Worm (Caenorhabditis elegans): Measurements from ENCODE around the gene pgap-3.
A peak's percentile ranks its signal among the peaks of the same experiment; 100 is the strongest.
"Not testable (repeated sequence)": the region's sequence is repeated elsewhere in the genome, so short reads cannot be mapped to it uniquely, and the experiment has no call there.

Gene pgap-3

ce11 chrV:6071551-6071950 is 23.8 kb upstream of the pgap-3 start:
- TF ChIP-seq madf-8 (GFP tag; conservative IDR thresholded peaks at IDR 0.05) = peak; percentile 41
- TF ChIP-seq D2030.7 (GFP tag; IDR thresholded peaks at IDR 0.05) = peak; percentile 21; the same call in 1 of the 2 replicates
- TF ChIP-seq egrh-3 (GFP tag; IDR thresholded peaks at IDR 0.05) = peak; percentile 87; the same call in 1 of the 2 replicates
- peak; percentile 73 for TF ChIP-seq F33H1.4 (GFP tag; IDR thresholded peaks at IDR 0.05)

DNA sequence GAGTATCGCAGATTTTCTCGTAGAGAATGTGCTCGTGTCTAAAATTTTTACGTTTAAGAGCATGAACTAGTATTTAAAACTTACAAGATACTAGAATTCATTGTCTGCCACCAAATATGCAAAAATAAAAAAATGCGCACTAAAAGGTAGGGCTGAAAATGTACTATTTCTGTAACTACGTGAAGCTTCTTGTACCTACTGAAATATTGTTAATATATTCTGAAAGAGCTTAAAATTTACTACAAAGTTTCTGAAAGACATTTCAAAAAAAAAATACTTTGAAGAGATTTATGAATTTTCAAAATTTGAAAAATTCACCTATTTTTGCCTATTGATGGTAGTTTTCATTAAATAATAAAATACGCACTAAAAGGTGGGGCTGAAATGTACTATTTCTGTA is 22.2 kb upstream of the pgap-3 start, which contains the start of gene fbxa-214:
Gene fbxa-214 (minus strand): TSS at position 101 of the 400 bp plus-strand sequence.
- not testable (repeated sequence) for TF ChIP-seq rec-8 (tag; optimal IDR thresholded peaks at IDR 0.05); ceh-91 (GFP tag; IDR thresholded peaks at IDR 0.05); F10E7.11 (tag; optimal IDR thresholded peaks at IDR 0.05)

DNA sequence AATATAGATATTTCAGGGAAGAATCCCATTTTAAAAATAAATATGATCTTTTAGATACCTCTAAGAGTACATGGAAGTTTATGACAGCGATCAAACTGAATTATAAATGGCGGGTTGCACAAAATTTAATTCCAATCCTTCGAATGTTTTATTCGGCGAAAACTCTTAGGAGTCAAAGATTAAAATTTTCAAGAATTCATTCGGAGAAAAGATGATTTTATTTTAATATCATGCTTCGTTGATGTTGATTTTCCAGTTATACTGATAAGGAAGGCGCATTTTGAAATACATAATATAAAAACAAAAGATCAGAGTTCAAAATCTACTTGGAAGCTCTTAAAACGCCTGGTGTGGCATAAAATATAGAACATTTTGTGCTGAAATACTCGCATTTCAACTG is 19.4 kb upstream of the pgap-3 start, which contains the start of gene srh-10:
Gene srh-10 (minus strand): TSS at position 29 of the 400 bp plus-strand sequence.
- TF ChIP-seq B0261.1 (tag; optimal IDR thresholded peaks at IDR 0.05) = no peak

ce11 chrV:6063330-6063729 is 15.6 kb upstream of the pgap-3 start, which contains the start of gene Y38A10A.2:
TSS of gene Y38A10A.2 (minus strand) at chrV:6063430.
- no peak for TF ChIP-seq F22D6.2 (tag; optimal IDR thresholded peaks at IDR 0.05)
- TF ChIP-seq cebp-1 (GFP tag; IDR thresholded peaks at IDR 0.05) = no peak
- no peak for TF ChIP-seq cebp-1 (tag; optimal IDR thresholded peaks at IDR 0.05)
- TF ChIP-seq mxl-1 (tag; optimal IDR thresholded peaks at IDR 0.05) = no peak
- TF ChIP-seq ceh-79 (tag; optimal IDR thresholded peaks at IDR 0.05) = no peak
- TF ChIP-seq F49E8.2 (tag; optimal IDR thresholded peaks at IDR 0.05; ENCODE audit: insufficient read depth) = no peak
- TF ChIP-seq dpff-1 (tag; optimal IDR thresholded peaks at IDR 0.05) = no peak
- TF ChIP-seq hlh-12 (tag; optimal IDR thresholded peaks at IDR 0.05) = no peak
- TF ChIP-seq attf-5 (GFP tag; optimal IDR thresholded peaks at IDR 0.05) = no peak
- TF ChIP-seq nhr-120 (GFP tag; IDR thresholded peaks at IDR 0.05) = no peak
- TF ChIP-seq madf-3 (GFP tag; IDR thresholded peaks at IDR 0.05) = no peak
- TF ChIP-seq bed-1 (GFP tag; IDR thresholded peaks at IDR 0.05) = no peak
- no peak for TF ChIP-seq pha-4 (tag; optimal IDR thresholded peaks at IDR 0.05)
- TF ChIP-seq cebp-2 (GFP tag; IDR thresholded peaks at IDR 0.05) = no peak
- no peak for TF ChIP-seq unc-130 (GFP tag; optimal IDR thresholded peaks at IDR 0.05)
- TF ChIP-seq attf-3 (GFP tag; conservative IDR thresholded peaks at IDR 0.05) = no peak
- no peak for TF ChIP-seq chd-7 (tag; optimal IDR thresholded peaks at IDR 0.05)
- no peak for TF ChIP-seq snpc-4 (GFP tag; optimal IDR thresholded peaks at IDR 0.05)
- no peak for TF ChIP-seq snpc-4 (tag; optimal IDR thresholded peaks at IDR 0.05)
- no peak for TF ChIP-seq F57C9.4 (tag; optimal IDR thresholded peaks at IDR 0.05)
- no peak for TF ChIP-seq F23B12.7 (tag; optimal IDR thresholded peaks at IDR 0.05; ENCODE audit: insufficient read depth)
- TF ChIP-seq let-607 (tag; optimal IDR thresholded peaks at IDR 0.05) = no peak

ce11 chrV:6055289-6055688 is 7.6 kb upstream of the pgap-3 start, which contains the start of gene srd-20:
TSS of gene srd-20 (plus strand) at chrV:6055589.
- TF ChIP-seq ztf-3 (GFP tag; optimal IDR thresholded peaks at IDR 0.05) (no peak), mel-28 (tag; optimal IDR thresholded peaks at IDR 0.05; ENCODE audit: borderline replicate concordance) (no peak), cebp-2 (GFP tag; IDR thresholded peaks at IDR 0.05) (no peak), xnd-1 (tag; optimal IDR thresholded peaks at IDR 0.05) (no peak), bed-1 (GFP tag; IDR thresholded peaks at IDR 0.05) (no peak), akir-1 (GFP tag; optimal IDR thresholded peaks at IDR 0.05) (no peak), madf-10 (tag; optimal IDR thresholded peaks at IDR 0.05) (no peak)

Measured in whole organism, young adult.